Fruit fly (Drosophila melanogaster) S2 (cell line): ENCODE measurements around the gene CG7694.

Experiments
- CG8478 ChIP-seq: fragments of >200 bp; optimal IDR thresholded peaks from 2 replicates; lab custom pipeline; 2018
- CTCF ChIP-seq, 2 experiments: fragments of >200 bp; optimal IDR thresholded peaks; 2 replicates each; lab custom pipeline; 2018

DNA sequence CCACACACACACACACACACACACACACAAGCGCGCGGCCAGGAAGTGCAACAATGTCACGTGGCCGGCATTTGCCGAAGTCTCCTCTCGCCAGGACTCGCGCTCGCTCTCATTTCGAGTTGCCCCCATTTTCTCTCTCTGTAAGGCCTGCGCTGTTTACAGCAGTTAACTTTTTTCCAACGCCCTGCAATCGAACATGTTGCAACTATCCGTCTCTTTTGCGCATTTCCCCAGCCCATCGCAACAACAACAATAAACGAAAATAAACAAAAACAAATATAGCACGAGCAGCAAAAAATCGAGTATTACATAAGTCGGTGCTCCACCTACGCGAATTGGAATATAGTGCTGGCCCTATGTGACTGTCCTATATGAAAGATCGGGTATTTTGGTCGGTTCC is 25.9 kb upstream of the CG7694 start:
- TF ChIP-seq CG8478 (lab: Kevin White, UChicago), result no peak
- TF ChIP-seq CTCF (optimal IDR thresholded peaks at IDR 0.05; lab: Kevin White, UChicago), result no peak
